Worm (Caenorhabditis elegans): Measurements from ENCODE around the gene W02A2.9.

ce11 chrIV:13334287-13334686 lies 13.2 kb upstream of the W02A2.9 start:
- TF ChIP-seq med-1 (GFP tag; optimal IDR thresholded peaks at IDR 0.05; ENCODE audit: insufficient read depth) (no peak), flt-1 (GFP tag; IDR thresholded peaks at IDR 0.05) (no peak)

Data from whole organism, midembryonic.